Fruit fly (Drosophila melanogaster) whole organism, adult: ENCODE data around the gene CG6865.

ENCODE experiments used
- CG14711 ChIP-seq: fragments of 200-800 bp; sonication (Bioruptor generic); optimal IDR thresholded peaks from 2 replicates; lab custom pipeline; 2018; ENCODE audit warnings: missing biosample characterization, mild to moderate bottlenecking, missing genetic modification characterization, moderate library complexity
- CG33017 ChIP-seq: fragments of 200-800 bp; sonication (Bioruptor generic); optimal IDR thresholded peaks from 2 replicates; lab custom pipeline; 2018; ENCODE audit warnings: missing biosample characterization, mild to moderate bottlenecking, missing genetic modification characterization, moderate library complexity
- CG5204 ChIP-seq: fragments of 200-800 bp; sonication (Bioruptor generic); optimal IDR thresholded peaks from 2 replicates; lab custom pipeline; 2016; ENCODE audit warnings: missing biosample characterization, missing genetic modification characterization
- CG7101 ChIP-seq: fragments of 200-800 bp; sonication (Bioruptor generic); optimal IDR thresholded peaks from 2 replicates; lab custom pipeline; 2018; ENCODE audit warnings: missing biosample characterization, mild to moderate bottlenecking, missing genetic modification characterization, moderate library complexity
- Clk ChIP-seq: fragments of 200-800 bp; sonication (Bioruptor generic); optimal IDR thresholded peaks from 2 replicates; lab custom pipeline; 2017; ENCODE audit warnings: missing biosample characterization, missing genetic modification characterization
- Crg-1 ChIP-seq: fragments of 200-800 bp; sonication (Bioruptor generic); optimal IDR thresholded peaks from 2 replicates; lab custom pipeline; 2016; ENCODE audit warnings: missing biosample characterization, missing genetic modification characterization
- Hr96 ChIP-seq: fragments of 200-800 bp; sonication (Bioruptor generic); optimal IDR thresholded peaks from 2 replicates; lab custom pipeline; 2016; ENCODE audit warnings: missing biosample characterization, missing genetic modification characterization
- Mnt ChIP-seq: fragments of 200-800 bp; sonication (Bioruptor generic); optimal IDR thresholded peaks from 2 replicates; lab custom pipeline; 2016; ENCODE audit warnings: missing biosample characterization, mild to moderate bottlenecking, missing genetic modification characterization
- kay ChIP-seq: fragments of 200-800 bp; sonication (Bioruptor generic); peaks from one replicate; lab custom pipeline; 2016; ENCODE audit warnings: missing biosample characterization, missing genetic modification characterization, borderline replicate concordance
- ovo ChIP-seq: fragments of 200-800 bp; sonication (Bioruptor generic); optimal IDR thresholded peaks from 2 replicates; lab custom pipeline; 2016; ENCODE audit warnings: missing biosample characterization, missing genetic modification characterization
- pad ChIP-seq: fragments of 200-800 bp; sonication (Bioruptor generic); optimal IDR thresholded peaks from 3 replicates; lab custom pipeline; 2017; ENCODE audit warnings: missing biosample characterization, missing genetic modification characterization, mild to moderate bottlenecking, moderate library complexity, missing genetic modification reagents

DNA sequence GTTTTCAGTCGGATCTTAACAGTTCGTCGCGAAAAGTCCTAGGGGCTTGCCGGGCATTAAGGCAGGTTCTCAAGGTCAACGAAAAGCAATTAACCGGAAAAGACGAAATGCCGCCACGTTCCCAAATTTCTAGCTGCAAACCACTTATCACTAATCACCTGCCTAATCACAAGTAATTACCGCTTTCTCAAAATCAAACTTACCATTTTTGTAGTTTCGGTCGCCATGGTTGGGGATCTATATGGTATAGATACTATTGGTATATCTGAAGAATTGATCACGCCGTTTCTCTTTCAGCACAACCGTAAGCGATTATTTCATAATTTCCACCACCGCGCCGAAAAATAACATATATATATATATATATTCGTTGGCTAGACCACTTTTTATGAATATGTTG, 17.6 kb upstream of the CG6865 start:
- no peak for TF ChIP-seq Clk
- no peak for TF ChIP-seq pad (GFP tag; lab: Kevin White, UChicago)
- no peak for TF ChIP-seq Hr96 (GFP tag; lab: Kevin White, UChicago)
- TF ChIP-seq Crg-1 (GFP tag; lab: Kevin White, UChicago) = no peak
- no peak for TF ChIP-seq kay (GFP tag; lab: Kevin White, UChicago)
- TF ChIP-seq CG5204 = no peak
- TF ChIP-seq CG33017 (tag; lab: Kevin White, UChicago) = no peak
- TF ChIP-seq CG14711 (tag; lab: Kevin White, UChicago) = no peak
- TF ChIP-seq CG7101 (tag; lab: Kevin White, UChicago) = no peak
- no peak for TF ChIP-seq Mnt (GFP tag; lab: Kevin White, UChicago)
- TF ChIP-seq ovo (GFP tag; lab: Kevin White, UChicago) = no peak
